Fruit fly (Drosophila melanogaster) whole organism: ENCODE results near the gene CG34174.

Experiments
- Dll ChIP-seq: fragments of >200 bp; optimal IDR thresholded peaks from 2 replicates; lab custom pipeline; 2017
- pan ChIP-seq: fragments of >200 bp; optimal IDR thresholded peaks from 2 replicates; lab custom pipeline; 2017

DNA sequence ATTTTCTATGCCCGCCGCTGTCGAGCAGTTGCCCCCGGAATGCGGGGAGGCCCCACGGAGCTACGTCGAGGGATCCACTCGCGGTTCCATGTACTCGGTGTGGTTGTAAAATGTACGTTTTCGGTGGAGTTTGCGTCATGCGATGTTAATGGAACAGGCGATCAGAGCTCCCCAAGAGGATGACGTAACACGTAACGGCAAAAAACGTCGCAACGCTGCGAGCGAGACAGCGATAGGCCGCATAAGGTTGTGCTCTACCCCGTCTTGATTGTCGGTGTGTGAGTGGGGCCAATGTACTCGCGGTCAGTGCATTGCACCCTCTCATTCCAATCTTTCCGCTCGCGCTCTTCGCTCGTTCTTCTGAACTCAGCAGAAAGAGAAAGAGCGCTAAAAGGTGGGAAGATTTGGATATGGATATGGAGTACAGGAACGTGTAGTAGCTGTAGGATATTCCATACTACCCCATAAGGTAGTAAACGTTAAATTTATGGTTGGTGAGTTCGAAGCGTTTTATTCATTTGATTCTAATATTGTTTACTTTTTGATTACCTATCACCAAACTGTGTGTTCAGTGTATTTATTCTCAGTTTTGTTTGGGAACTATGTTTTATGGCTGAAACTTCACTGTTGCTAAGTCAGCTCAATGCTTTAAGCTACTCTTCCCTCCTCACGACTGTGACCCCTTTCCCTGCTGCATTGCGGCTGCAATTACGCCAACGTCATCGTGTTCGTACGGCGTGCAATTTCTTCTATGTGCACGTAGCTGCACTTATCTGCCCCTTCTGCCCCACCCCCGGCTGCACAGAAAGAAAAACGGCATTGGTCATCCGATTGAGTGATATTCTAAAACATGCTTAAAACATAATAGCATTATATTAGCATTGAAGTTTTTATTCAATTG is 13.7 kb upstream of the CG34174 start:
- TF ChIP-seq pan (lab: Kevin White, UChicago) (no peak), Dll (lab: Kevin White, UChicago) (no peak)
